Fruit fly (Drosophila melanogaster): ENCODE measurements around the gene CG8861.

Gene CG8861

dm6 chr3R:9328411-9328810, at the start of gene CG8861:
CG8861 (minus strand) TSS chr3R:9328511.
- TF ChIP-seq Sin3A (optimal IDR thresholded peaks at IDR 0.05), result no peak
- TF ChIP-seq ttk (optimal IDR thresholded peaks at IDR 0.05), result no peak
- no peak for TF ChIP-seq h (optimal IDR thresholded peaks at IDR 0.05)
- TF ChIP-seq Myc (optimal IDR thresholded peaks at IDR 0.05), result no peak
- no peak for TF ChIP-seq psq (optimal IDR thresholded peaks at IDR 0.05)
- no peak for TF ChIP-seq insv (optimal IDR thresholded peaks at IDR 0.05)

dm6 chr3R:9376789-9377188, 48.5 kb upstream of the CG8861 start:
- TF ChIP-seq psq (optimal IDR thresholded peaks at IDR 0.05) (no peak), h (optimal IDR thresholded peaks at IDR 0.05) (no peak), ttk (optimal IDR thresholded peaks at IDR 0.05) (no peak), insv (optimal IDR thresholded peaks at IDR 0.05) (no peak), Myc (optimal IDR thresholded peaks at IDR 0.05) (no peak), Sin3A (optimal IDR thresholded peaks at IDR 0.05) (no peak)

dm6 chr3R:9370413-9370812, 42.1 kb upstream of the CG8861 start:
- TF ChIP-seq insv (optimal IDR thresholded peaks at IDR 0.05), result no peak
- TF ChIP-seq Myc (optimal IDR thresholded peaks at IDR 0.05), result no peak
- TF ChIP-seq ttk (optimal IDR thresholded peaks at IDR 0.05), result no peak
- no peak for TF ChIP-seq Sin3A (optimal IDR thresholded peaks at IDR 0.05)
- no peak for TF ChIP-seq h (optimal IDR thresholded peaks at IDR 0.05)
- TF ChIP-seq psq (optimal IDR thresholded peaks at IDR 0.05), result no peak

dm6 chr3R:9365893-9366500, 37.7 kb upstream of the CG8861 start:
- no peak for TF ChIP-seq Sin3A (optimal IDR thresholded peaks at IDR 0.05)
- no peak for TF ChIP-seq psq (optimal IDR thresholded peaks at IDR 0.05)
- TF ChIP-seq ttk (optimal IDR thresholded peaks at IDR 0.05), result no peak
- no peak for TF ChIP-seq Myc (optimal IDR thresholded peaks at IDR 0.05)

- no peak for TF ChIP-seq ttk (optimal IDR thresholded peaks at IDR 0.05)
- no peak for TF ChIP-seq Myc (optimal IDR thresholded peaks at IDR 0.05)
- TF ChIP-seq h (optimal IDR thresholded peaks at IDR 0.05), result no peak
- TF ChIP-seq psq (optimal IDR thresholded peaks at IDR 0.05), result no peak
- TF ChIP-seq Sin3A (optimal IDR thresholded peaks at IDR 0.05), result no peak
- TF ChIP-seq insv (optimal IDR thresholded peaks at IDR 0.05), result no peak
Measured at dm6 chr3R:9365121-9365520, 36.8 kb upstream of the CG8861 start, which contains the start of gene Srr. Srr (plus strand) TSS chr3R:9365398.

dm6 chr3R:9363066-9363719, 34.9 kb upstream of the CG8861 start, which contains the start of gene CG18473:
CG18473 (plus strand) TSS chr3R:9363305.
- no peak for TF ChIP-seq h (optimal IDR thresholded peaks at IDR 0.05)
- TF ChIP-seq psq (optimal IDR thresholded peaks at IDR 0.05), result no peak
- no peak for TF ChIP-seq Sin3A (optimal IDR thresholded peaks at IDR 0.05)
- TF ChIP-seq ttk (optimal IDR thresholded peaks at IDR 0.05), result no peak
- TF ChIP-seq insv (optimal IDR thresholded peaks at IDR 0.05), result no peak
- no peak for TF ChIP-seq Myc (optimal IDR thresholded peaks at IDR 0.05)

dm6 chr3R:9359393-9359792, 31.1 kb upstream of the CG8861 start:
- TF ChIP-seq Myc (optimal IDR thresholded peaks at IDR 0.05) (no peak), insv (optimal IDR thresholded peaks at IDR 0.05) (no peak), psq (optimal IDR thresholded peaks at IDR 0.05) (no peak), h (optimal IDR thresholded peaks at IDR 0.05) (no peak), Sin3A (optimal IDR thresholded peaks at IDR 0.05) (no peak), ttk (optimal IDR thresholded peaks at IDR 0.05) (no peak)

dm6 chr3R:9355195-9355594, 26.9 kb upstream of the CG8861 start, which contains the start of gene CG43675:
CG43675 (plus strand) TSS chr3R:9355495.
- TF ChIP-seq Myc (optimal IDR thresholded peaks at IDR 0.05), result no peak
- no peak for TF ChIP-seq ttk (optimal IDR thresholded peaks at IDR 0.05)
- TF ChIP-seq Sin3A (optimal IDR thresholded peaks at IDR 0.05), result no peak
- TF ChIP-seq psq (optimal IDR thresholded peaks at IDR 0.05), result no peak
- TF ChIP-seq insv (optimal IDR thresholded peaks at IDR 0.05), result no peak
- TF ChIP-seq h (optimal IDR thresholded peaks at IDR 0.05), result no peak

- TF ChIP-seq Myc (optimal IDR thresholded peaks at IDR 0.05), result no peak
Measured at dm6 chr3R:9353276-9353652, 25.0 kb upstream of the CG8861 start.

dm6 chr3R:9352595-9353275, 24.4 kb upstream of the CG8861 start:
- TF ChIP-seq Myc (optimal IDR thresholded peaks at IDR 0.05), result no peak

dm6 chr3R:9351415-9352379, 23.4 kb upstream of the CG8861 start:
- TF ChIP-seq Sin3A (optimal IDR thresholded peaks at IDR 0.05) (no peak), psq (optimal IDR thresholded peaks at IDR 0.05) (no peak), Myc (optimal IDR thresholded peaks at IDR 0.05) (no peak), insv (optimal IDR thresholded peaks at IDR 0.05) (no peak), h (optimal IDR thresholded peaks at IDR 0.05) (no peak), ttk (optimal IDR thresholded peaks at IDR 0.05) (no peak)
